Fruit fly (Drosophila melanogaster) whole organism, wandering third instar larva: Measurements from ENCODE around the gene Fer2.

Source experiments
- Abd-B ChIP-seq: fragments of >200 bp; optimal IDR thresholded peaks from 2 replicates; lab custom pipeline; 2017; ENCODE audit warnings: missing biosample characterization, missing genetic modification characterization
- CG32264 ChIP-seq: fragments of 200-800 bp; sonication (Bioruptor generic); optimal IDR thresholded peaks from 2 replicates; lab custom pipeline; 2016; ENCODE audit warnings: missing biosample characterization, missing genetic modification characterization
- CG9705 ChIP-seq: fragments of 200-800 bp; sonication (Bioruptor generic); optimal IDR thresholded peaks from 2 replicates; lab custom pipeline; 2018; ENCODE audit warnings: missing biosample characterization, mild to moderate bottlenecking, missing genetic modification characterization
- CrebA ChIP-seq: fragments of 200-800 bp; sonication (Bioruptor generic); optimal IDR thresholded peaks from 2 replicates; lab custom pipeline; 2016; ENCODE audit warnings: missing biosample characterization, mild to moderate bottlenecking, missing genetic modification characterization, borderline replicate concordance
- Dfd ChIP-seq: fragments of >200 bp; optimal IDR thresholded peaks from 2 replicates; lab custom pipeline; 2017; ENCODE audit warnings: missing biosample characterization, missing genetic modification characterization
- GATAd ChIP-seq: sonication (Bioruptor generic); optimal IDR thresholded peaks from 2 replicates; lab custom pipeline; 2016; ENCODE audit warnings: missing biosample characterization, missing genetic modification characterization
- HLH106 ChIP-seq: fragments of 200-800 bp; optimal IDR thresholded peaks from 3 replicates; lab custom pipeline; 2019; ENCODE audit warnings: missing biosample characterization, mild to moderate bottlenecking, missing genetic modification characterization, moderate library complexity
- Hnf4 ChIP-seq: fragments of 200-800 bp; sonication (Bioruptor generic); optimal IDR thresholded peaks from 2 replicates; lab custom pipeline; 2016; ENCODE audit warnings: missing biosample characterization, mild to moderate bottlenecking, missing genetic modification characterization
- Hr78 ChIP-seq: fragments of >200 bp; optimal IDR thresholded peaks from 2 replicates; lab custom pipeline; 2017; ENCODE audit warnings: missing biosample characterization, missing genetic modification characterization
- Hr83 ChIP-seq: fragments of 200-300 bp; sonication (Bioruptor generic); optimal IDR thresholded peaks from 2 replicates; lab custom pipeline; 2016; ENCODE audit warnings: missing biosample characterization, mild to moderate bottlenecking, missing genetic modification characterization, moderate library complexity; ENCODE audit not compliant: poor library complexity, severe bottlenecking
- Jra ChIP-seq: sonication (Bioruptor generic); optimal IDR thresholded peaks from 2 replicates; lab custom pipeline; 2016; ENCODE audit warnings: missing biosample characterization, missing genetic modification characterization
- Mio ChIP-seq: sonication (Bioruptor generic); optimal IDR thresholded peaks from 2 replicates; lab custom pipeline; 2016; ENCODE audit warnings: missing biosample characterization, missing genetic modification characterization
- Myc ChIP-seq: fragments of >200 bp; optimal IDR thresholded peaks from 2 replicates; lab custom pipeline; 2017
- N ChIP-seq: fragments of >200 bp; optimal IDR thresholded peaks from 2 replicates; lab custom pipeline; 2018; ENCODE audit warnings: missing biosample characterization, missing external identifiers, missing genetic modification characterization
- OdsH ChIP-seq: fragments of 200-800 bp; sonication (Bioruptor generic); optimal IDR thresholded peaks from 2 replicates; lab custom pipeline; 2016; ENCODE audit warnings: missing biosample characterization, mild to moderate bottlenecking, missing genetic modification characterization
- Sp1 ChIP-seq: fragments of 200-800 bp; sonication (Bioruptor generic); optimal IDR thresholded peaks from 3 replicates; lab custom pipeline; 2019; ENCODE audit warnings: missing biosample characterization, mild to moderate bottlenecking, missing genetic modification characterization, moderate library complexity
- Vsx2 ChIP-seq: fragments of 200-300, 225-300 bp; sonication (Bioruptor generic); optimal IDR thresholded peaks from 2 replicates; lab custom pipeline; 2018; ENCODE audit warnings: missing biosample characterization, missing genetic modification characterization; ENCODE audit not compliant: partially characterized antibody
- br ChIP-seq: fragments of 200-800 bp; sonication (Bioruptor generic); optimal IDR thresholded peaks from 2 replicates; lab custom pipeline; 2016; ENCODE audit warnings: missing biosample characterization, missing genetic modification characterization
- dl ChIP-seq, 2 experiments: fragments of 175-275, 200-275 bp in 1 of 2; fragments of 200-275 bp in 1 of 2; sonication (Bioruptor generic); optimal IDR thresholded peaks; lab custom pipeline; 2018; ENCODE audit warnings: mild to moderate bottlenecking in 2 of 2, missing biosample characterization in 2 of 2, missing genetic modification characterization in 2 of 2, moderate library complexity in 2 of 2; ENCODE audit not compliant: partially characterized antibody in 2 of 2, insufficient read depth in 1 of 2
- ey ChIP-seq: fragments of 200-800 bp; sonication (Bioruptor generic); optimal IDR thresholded peaks from 2 replicates; lab custom pipeline; 2016; ENCODE audit warnings: missing biosample characterization, missing genetic modification characterization
- foxo ChIP-seq, 2 experiments: fragments of 200-800 bp; sonication (Bioruptor generic); optimal IDR thresholded peaks; 2 replicates in 1 of 2; 3 replicates in 1 of 2; lab custom pipeline; 2016 to 2017; ENCODE audit warnings: missing biosample characterization in 2 of 2, missing genetic modification characterization in 2 of 2
- fru ChIP-seq: fragments of 200-800 bp; sonication (Bioruptor generic); optimal IDR thresholded peaks from 3 replicates; lab custom pipeline; 2016; ENCODE audit warnings: missing biosample characterization, mild to moderate bottlenecking, missing genetic modification characterization
- h ChIP-seq: fragments of 200-800 bp; sonication (Bioruptor generic); optimal IDR thresholded peaks from 3 replicates; lab custom pipeline; 2016; ENCODE audit warnings: missing biosample characterization, mild to moderate bottlenecking, missing genetic modification characterization
- jim ChIP-seq: fragments of 175-275, 200-325 bp; sonication (Bioruptor generic); optimal IDR thresholded peaks from 2 replicates; lab custom pipeline; 2016; ENCODE audit warnings: missing biosample characterization, mild to moderate bottlenecking, missing genetic modification characterization
- lola ChIP-seq: fragments of >200 bp; optimal IDR thresholded peaks from 2 replicates; lab custom pipeline; 2017; ENCODE audit warnings: missing biosample characterization, missing genetic modification characterization
- psq ChIP-seq: fragments of 200-800 bp; sonication (Bioruptor generic); optimal IDR thresholded peaks from 3 replicates; lab custom pipeline; 2017; ENCODE audit warnings: missing biosample characterization, mild to moderate bottlenecking, missing genetic modification characterization, moderate library complexity
- rgr ChIP-seq: fragments of 200-800 bp; sonication (Bioruptor generic); optimal IDR thresholded peaks from 3 replicates; lab custom pipeline; 2016; ENCODE audit warnings: missing biosample characterization, mild to moderate bottlenecking, missing genetic modification characterization
- sage ChIP-seq: fragments of 200-800 bp; sonication (Bioruptor generic); optimal IDR thresholded peaks from 2 replicates; lab custom pipeline; 2016; ENCODE audit warnings: missing biosample characterization, mild to moderate bottlenecking, missing genetic modification characterization
- sv ChIP-seq: fragments of 200-800 bp; sonication (Bioruptor generic); optimal IDR thresholded peaks from 3 replicates; lab custom pipeline; 2016; ENCODE audit warnings: missing biosample characterization, missing genetic modification characterization
- usp ChIP-seq: fragments of >200 bp; optimal IDR thresholded peaks from 2 replicates; lab custom pipeline; 2017; ENCODE audit warnings: missing biosample characterization, missing genetic modification characterization
- woc ChIP-seq: sonication (Bioruptor generic); optimal IDR thresholded peaks from 2 replicates; lab custom pipeline; 2016; ENCODE audit warnings: missing biosample characterization, mild to moderate bottlenecking, missing genetic modification characterization

Gene Fer2

DNA sequence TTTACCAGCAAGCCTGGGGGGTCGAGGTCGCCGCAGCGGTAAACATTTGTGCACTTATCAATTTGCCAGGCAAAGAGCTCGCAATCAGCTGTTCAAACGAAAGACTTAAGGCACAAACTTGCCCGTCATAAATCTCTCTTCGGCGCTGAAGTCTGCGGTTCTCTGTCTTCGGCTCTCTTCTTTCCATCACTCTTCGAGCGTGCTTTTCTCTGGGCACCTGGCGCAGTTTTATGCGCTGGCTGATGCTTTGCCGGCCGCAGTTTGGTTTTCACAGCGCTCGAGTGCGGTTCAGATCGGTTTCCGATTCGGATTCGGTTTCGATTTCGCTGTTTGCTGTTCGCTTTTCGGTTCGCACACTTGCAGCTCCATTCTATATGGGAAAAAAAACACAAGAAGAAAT lies 22.6 kb downstream of the Fer2 start:
- TF ChIP-seq dl (GFP tag; optimal IDR thresholded peaks at IDR 0.05; lab: Kevin White, UChicago; ENCODE audit: insufficient read depth in 1 of 2, partially characterized antibody in 2 of 2) = peak in 1 of 2 experiments; percentile 45
- no peak for TF ChIP-seq CrebA (GFP tag; lab: Kevin White, UChicago)
- no peak for TF ChIP-seq sv (GFP tag; lab: Kevin White, UChicago)
- peak; percentile 20 for TF ChIP-seq Hr83 (GFP tag; lab: Kevin White, UChicago)
- TF ChIP-seq sage (GFP tag; lab: Kevin White, UChicago) = no peak
- no peak for TF ChIP-seq Hnf4
- no peak for TF ChIP-seq jim (GFP tag; lab: Kevin White, UChicago)
- no peak for TF ChIP-seq Abd-B (GFP tag; lab: Kevin White, UChicago)
- TF ChIP-seq ey (GFP tag; lab: Kevin White, UChicago) = no peak
- TF ChIP-seq GATAd = no peak
- no peak for TF ChIP-seq psq (GFP tag; lab: Kevin White, UChicago)
- TF ChIP-seq HLH106 (tag; lab: Kevin White, UChicago) = no peak
- TF ChIP-seq Vsx2 (GFP tag; lab: Kevin White, UChicago) = peak; percentile 27
- TF ChIP-seq foxo (GFP tag; optimal IDR thresholded peaks at IDR 0.05; lab: Kevin White, UChicago) = no peak
- TF ChIP-seq woc (GFP tag; lab: Kevin White, UChicago) = no peak
- TF ChIP-seq, all 38 proteins: peak for 3

DNA sequence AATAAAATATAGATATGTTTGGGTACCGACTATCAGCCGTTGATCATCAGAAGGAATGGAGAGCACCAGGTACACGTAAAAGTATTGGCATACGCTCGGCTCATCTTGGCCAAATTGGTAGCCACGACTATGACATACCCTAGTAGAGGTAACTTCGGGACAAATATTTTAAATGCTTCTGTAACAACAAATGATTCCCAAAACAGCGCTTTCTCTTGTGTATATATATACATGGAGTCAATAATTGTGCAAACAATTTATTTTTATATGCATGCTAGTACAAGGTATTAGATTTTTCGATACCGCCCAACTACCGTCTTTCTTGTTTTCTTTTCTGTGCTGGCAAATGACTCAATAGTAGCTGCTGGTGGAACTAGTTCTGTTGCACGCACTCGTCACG lies 31.7 kb downstream of the Fer2 start:
- TF ChIP-seq rgr (GFP tag; lab: Kevin White, UChicago) (no peak), CG32264 (GFP tag; lab: Kevin White, UChicago) (no peak), dl (GFP tag; optimal IDR thresholded peaks at IDR 0.05; lab: Kevin White, UChicago; ENCODE audit: insufficient read depth in 1 of 2, partially characterized antibody in 2 of 2) (no peak), usp (no peak), h (no peak), N (no peak), br (GFP tag; lab: Kevin White, UChicago) (no peak), lola (GFP tag; lab: Kevin White, UChicago) (no peak), Jra (GFP tag; lab: Kevin White, UChicago) (no peak), Dfd (no peak), jim (GFP tag; lab: Kevin White, UChicago) (no peak), Myc (lab: Kevin White, UChicago) (no peak)

DNA sequence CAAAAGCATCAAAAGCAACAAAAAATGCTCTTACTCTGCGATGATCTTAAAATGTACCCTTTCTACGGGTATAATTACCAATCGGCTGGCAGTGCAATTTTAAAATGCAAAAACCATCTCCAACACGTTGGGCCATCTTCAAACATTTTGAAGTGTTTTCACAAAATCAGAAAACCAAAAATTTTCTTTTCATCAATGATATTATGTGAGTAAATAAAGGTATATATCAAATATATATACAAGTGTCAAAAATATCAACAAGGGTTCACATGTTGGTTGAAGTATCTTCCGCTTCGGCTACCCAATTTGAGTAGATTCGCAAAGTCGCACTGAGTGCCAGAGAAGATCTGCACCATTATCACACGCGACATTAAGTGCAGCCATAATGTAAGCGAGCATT lies 33.8 kb downstream of the Fer2 start:
- TF ChIP-seq Mio (no peak), OdsH (GFP tag; lab: Kevin White, UChicago) (no peak), fru (GFP tag; lab: Kevin White, UChicago) (peak; percentile 40), Sp1 (peak; percentile 7), woc (GFP tag; lab: Kevin White, UChicago) (peak; percentile 17), Abd-B (GFP tag; lab: Kevin White, UChicago) (no peak), HLH106 (tag; lab: Kevin White, UChicago) (peak; percentile 18)

DNA sequence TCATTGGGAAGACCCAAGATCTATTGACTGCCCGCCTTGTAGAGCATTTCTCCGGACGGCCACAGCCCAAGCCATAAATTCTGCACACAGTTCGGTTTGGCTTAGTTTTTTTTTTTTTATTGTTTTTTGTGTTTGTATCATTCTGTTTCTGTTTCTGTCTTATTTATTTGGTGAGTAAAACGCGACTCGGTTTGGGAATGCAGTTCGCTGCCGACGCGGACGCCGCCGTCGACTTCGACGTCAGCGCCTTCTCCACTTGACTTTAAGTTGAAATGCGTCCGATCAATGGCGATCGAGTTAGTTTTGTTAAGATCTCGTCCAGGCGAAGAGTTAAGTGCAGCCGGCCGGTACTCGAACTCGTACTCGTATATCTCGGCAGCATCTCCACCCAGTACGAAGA lies 35.3 kb downstream of the Fer2 start, which contains the start of gene Sb:
Gene Sb (plus strand): TSS at position 301 of the 400 bp plus-strand sequence.
- TF ChIP-seq Hr83 (GFP tag; lab: Kevin White, UChicago) (no peak), lola (GFP tag; lab: Kevin White, UChicago) (no peak), CG9705 (GFP tag; lab: Kevin White, UChicago) (no peak)

DNA sequence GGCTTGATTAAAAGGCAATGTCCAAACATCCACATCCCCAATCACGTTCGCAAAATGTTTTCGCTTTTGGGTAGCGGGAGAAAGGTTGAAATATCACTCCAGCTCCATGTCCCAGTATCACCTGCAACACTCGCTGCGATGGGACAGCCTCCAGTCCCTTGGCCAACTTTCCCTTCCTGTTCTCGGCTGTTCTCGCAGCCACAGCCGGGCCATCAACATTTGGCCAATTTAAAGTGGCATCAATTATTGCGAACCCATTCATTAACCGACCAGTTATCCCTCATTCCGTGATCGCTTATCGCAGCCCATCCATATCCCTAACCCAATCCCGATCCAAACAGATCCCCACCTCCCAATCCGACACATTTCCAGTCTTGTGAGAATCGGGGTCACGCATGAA lies 38.0 kb downstream of the Fer2 start:
- TF ChIP-seq Hr78 (GFP tag; lab: Kevin White, UChicago) = no peak
- no peak for TF ChIP-seq sv (GFP tag; lab: Kevin White, UChicago)
- TF ChIP-seq rgr (GFP tag; lab: Kevin White, UChicago) = no peak
- TF ChIP-seq Vsx2 (GFP tag; lab: Kevin White, UChicago) = peak; percentile 52
- no peak for TF ChIP-seq usp
